Fruit fly (Drosophila melanogaster): Measurements from ENCODE around the gene S-Lap3.

Gene S-Lap3

dm6 chr3L:10428027-10428426 lies 37.0 kb upstream of the S-Lap3 start (continued):
- TF ChIP-seq Bdp1 (GFP tag; optimal IDR thresholded peaks at IDR 0.05) (no peak), TFAM (GFP tag; optimal IDR thresholded peaks at IDR 0.05) (no peak), onecut (GFP tag; IDR thresholded peaks at IDR 0.05) (no peak), nerfin-1 (tag; optimal IDR thresholded peaks at IDR 0.05) (peak; percentile 28), CG10274 (GFP tag; optimal IDR thresholded peaks at IDR 0.05) (no peak), CG6689 (GFP tag; IDR thresholded peaks at IDR 0.05) (0 out of 2 replicates have a peak, but pooled peaks have one; percentile 20), Dip2 (GFP tag; IDR thresholded peaks at IDR 0.05) (no peak), CG18011 (GFP tag; optimal IDR thresholded peaks at IDR 0.05) (no peak), sr (GFP tag; IDR thresholded peaks at IDR 0.05) (no peak), CG33557 (GFP tag; optimal IDR thresholded peaks at IDR 0.05) (no peak), CG10979 (tag; optimal IDR thresholded peaks at IDR 0.05) (peak; percentile 66), grau (tag; optimal IDR thresholded peaks at IDR 0.05) (peak; percentile 51), D19B (GFP tag; optimal IDR thresholded peaks at IDR 0.05) (no peak), CG13296 (GFP tag; optimal IDR thresholded peaks at IDR 0.05) (no peak), CG14441 (GFP tag; IDR thresholded peaks at IDR 0.05) (no peak), CG17612 (GFP tag; IDR thresholded peaks at IDR 0.05) (no peak), CG7271 (tag; optimal IDR thresholded peaks at IDR 0.05) (no peak), Doc3 (GFP tag; IDR thresholded peaks at IDR 0.05; ENCODE audit: partially characterized antibody) (no peak), NK7.1 (GFP tag; optimal IDR thresholded peaks at IDR 0.05) (no peak), otp (GFP tag; IDR thresholded peaks at IDR 0.05) (no peak), CG17328 (GFP tag; IDR thresholded peaks at IDR 0.05) (no peak), seq (GFP tag; IDR thresholded peaks at IDR 0.05) (no peak), z (GFP tag; IDR thresholded peaks at IDR 0.05) (no peak), CG7556 (GFP tag; optimal IDR thresholded peaks at IDR 0.05) (no peak), Atf6 (GFP tag; IDR thresholded peaks at IDR 0.05) (no peak), vvl (GFP tag; IDR thresholded peaks at IDR 0.05) (no peak; the same call in 1 of the 2 replicates), Xbp1 (GFP tag; optimal IDR thresholded peaks at IDR 0.05) (peak; percentile 44), CG15514 (GFP tag; optimal IDR thresholded peaks at IDR 0.05) (no peak), tx (GFP tag; optimal IDR thresholded peaks at IDR 0.05) (no peak), Oaz (GFP tag; IDR thresholded peaks at IDR 0.05) (no peak), Poxn (GFP tag; IDR thresholded peaks at IDR 0.05) (no peak), sens-2 (GFP tag; IDR thresholded peaks at IDR 0.05) (no peak), CG7786 (GFP tag; optimal IDR thresholded peaks at IDR 0.05) (no peak), slp2 (GFP tag; optimal IDR thresholded peaks at IDR 0.05) (no peak), mirr (GFP tag; optimal IDR thresholded peaks at IDR 0.05) (no peak), Camta (GFP tag; optimal IDR thresholded peaks at IDR 0.05) (no peak), CG4820 (GFP tag; optimal IDR thresholded peaks at IDR 0.05) (peak; percentile 26), CG14860 (GFP tag; IDR thresholded peaks at IDR 0.05; ENCODE audit: partially characterized antibody) (no peak), Antp (GFP tag; optimal IDR thresholded peaks at IDR 0.05) (no peak), ash1 (GFP tag; optimal IDR thresholded peaks at IDR 0.05) (no peak), gsb-n (tag; optimal IDR thresholded peaks at IDR 0.05) (peak; percentile 52), chinmo (GFP tag; IDR thresholded peaks at IDR 0.05; ENCODE audit: partially characterized antibody) (no peak), Max (GFP tag; optimal IDR thresholded peaks at IDR 0.05) (no peak), CG6813 (GFP tag; optimal IDR thresholded peaks at IDR 0.05) (peak; percentile 2), Atf-2 (GFP tag; optimal IDR thresholded peaks at IDR 0.05) (no peak), eyg (GFP tag; optimal IDR thresholded peaks at IDR 0.05) (no peak), kay (GFP tag; optimal IDR thresholded peaks at IDR 0.05) (no peak), Ptx1 (GFP tag; IDR thresholded peaks at IDR 0.05) (no peak), chif (GFP tag; optimal IDR thresholded peaks at IDR 0.05) (no peak), ftz-f1 (GFP tag; optimal IDR thresholded peaks at IDR 0.05) (no peak), Lim3 (GFP tag; IDR thresholded peaks at IDR 0.05) (no peak), Dad (GFP tag; optimal IDR thresholded peaks at IDR 0.05) (no peak), her (GFP tag; optimal IDR thresholded peaks at IDR 0.05) (no peak)
